Fruit fly (Drosophila melanogaster): ENCODE data around the gene CG3764.

Gene CG3764

dm6 chr3L:17042297-17042921, 30.0 kb upstream of the CG3764 start, which contains the start of the genes scaf6 and Papst2:
TSS of gene scaf6 (minus strand) at chr3L:17042574.
TSS of gene Papst2 (plus strand) at chr3L:17042797.
- TF ChIP-seq CG11617 (GFP tag; optimal IDR thresholded peaks at IDR 0.05): peak; percentile 42
- TF ChIP-seq bab1 (GFP tag; optimal IDR thresholded peaks at IDR 0.05): no peak
- peak; percentile 4 for TF ChIP-seq CG7101 (tag; optimal IDR thresholded peaks at IDR 0.05)
- no peak for TF ChIP-seq Crg-1 (GFP tag; optimal IDR thresholded peaks at IDR 0.05)
- no peak for TF ChIP-seq CG5204 (GFP tag; optimal IDR thresholded peaks at IDR 0.05)
- no peak for TF ChIP-seq Clk (GFP tag; optimal IDR thresholded peaks at IDR 0.05)
- no peak for TF ChIP-seq Hr96 (GFP tag; optimal IDR thresholded peaks at IDR 0.05)
- no peak for TF ChIP-seq CG7045 (GFP tag; optimal IDR thresholded peaks at IDR 0.05)
- TF ChIP-seq kay (GFP tag; ENCODE audit: borderline replicate concordance): no peak
- TF ChIP-seq ovo (GFP tag; optimal IDR thresholded peaks at IDR 0.05): no peak
- TF ChIP-seq pad (GFP tag; optimal IDR thresholded peaks at IDR 0.05): no peak
- peak; percentile 84 for TF ChIP-seq Mnt (GFP tag; optimal IDR thresholded peaks at IDR 0.05)
- TF ChIP-seq CG1620 (GFP tag; optimal IDR thresholded peaks at IDR 0.05): peak; percentile 28
- no peak for TF ChIP-seq tj (GFP tag; optimal IDR thresholded peaks at IDR 0.05)
- no peak for TF ChIP-seq CG12768 (GFP tag; optimal IDR thresholded peaks at IDR 0.05)
- no peak for TF ChIP-seq toe (GFP tag; optimal IDR thresholded peaks at IDR 0.05)
- no peak for TF ChIP-seq cic (GFP tag; optimal IDR thresholded peaks at IDR 0.05)
- no peak for TF ChIP-seq cnc (optimal IDR thresholded peaks at IDR 0.05)
- TF ChIP-seq CG14711 (tag; optimal IDR thresholded peaks at IDR 0.05): peak; percentile 41
- TF ChIP-seq CG33017 (tag; optimal IDR thresholded peaks at IDR 0.05): no peak

dm6 chr3L:17035492-17035891, 23.1 kb upstream of the CG3764 start, which contains the start of gene beg:
TSS of gene beg (plus strand) at chr3L:17035668.
- TF ChIP-seq Mnt (GFP tag; optimal IDR thresholded peaks at IDR 0.05) (no peak), Clk (GFP tag; optimal IDR thresholded peaks at IDR 0.05) (no peak), cic (GFP tag; optimal IDR thresholded peaks at IDR 0.05) (no peak), CG1620 (GFP tag; optimal IDR thresholded peaks at IDR 0.05) (no peak), CG14711 (tag; optimal IDR thresholded peaks at IDR 0.05) (no peak), CG7101 (tag; optimal IDR thresholded peaks at IDR 0.05) (no peak), CG33017 (tag; optimal IDR thresholded peaks at IDR 0.05) (no peak), Crg-1 (GFP tag; optimal IDR thresholded peaks at IDR 0.05) (no peak), Hr96 (GFP tag; optimal IDR thresholded peaks at IDR 0.05) (no peak), ovo (GFP tag; optimal IDR thresholded peaks at IDR 0.05) (no peak), CG5204 (GFP tag; optimal IDR thresholded peaks at IDR 0.05) (no peak), bab1 (GFP tag; optimal IDR thresholded peaks at IDR 0.05) (no peak), cnc (optimal IDR thresholded peaks at IDR 0.05) (no peak)

DNA sequence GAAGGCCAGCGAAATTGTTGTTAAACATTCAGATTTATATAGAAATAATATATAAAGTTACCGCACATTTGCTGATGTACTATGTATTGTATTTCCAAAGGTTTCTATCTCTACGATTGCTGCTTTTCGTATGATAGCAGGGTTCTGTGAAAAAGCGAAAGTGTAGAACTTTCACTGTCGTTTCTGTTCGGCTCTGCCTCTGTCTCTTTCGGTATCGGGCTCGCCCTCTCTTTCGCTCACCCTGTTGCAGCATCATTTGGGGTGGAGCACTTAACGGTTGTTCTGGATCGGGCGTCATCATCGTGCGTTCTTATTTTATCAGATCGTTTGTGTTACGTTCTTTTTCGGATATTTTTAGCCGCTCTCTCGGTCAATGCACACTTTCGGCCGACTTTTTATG, 20.9 kb upstream of the CG3764 start:
- TF ChIP-seq toe (GFP tag; optimal IDR thresholded peaks at IDR 0.05): no peak
- TF ChIP-seq cic (GFP tag; optimal IDR thresholded peaks at IDR 0.05): no peak

dm6 chr3L:17031971-17032370, 19.6 kb upstream of the CG3764 start, which contains the start of gene Ilp8:
TSS of gene Ilp8 (minus strand) at chr3L:17032080.
- TF ChIP-seq Mnt (GFP tag; optimal IDR thresholded peaks at IDR 0.05) (no peak), CG12768 (GFP tag; optimal IDR thresholded peaks at IDR 0.05) (no peak), Clk (GFP tag; optimal IDR thresholded peaks at IDR 0.05) (no peak), cic (GFP tag; optimal IDR thresholded peaks at IDR 0.05) (no peak), cnc (optimal IDR thresholded peaks at IDR 0.05) (no peak), tj (GFP tag; optimal IDR thresholded peaks at IDR 0.05) (no peak), CG7101 (tag; optimal IDR thresholded peaks at IDR 0.05) (no peak), CG1620 (GFP tag; optimal IDR thresholded peaks at IDR 0.05) (no peak), Crg-1 (GFP tag; optimal IDR thresholded peaks at IDR 0.05) (no peak), kay (GFP tag; ENCODE audit: borderline replicate concordance) (no peak)

DNA sequence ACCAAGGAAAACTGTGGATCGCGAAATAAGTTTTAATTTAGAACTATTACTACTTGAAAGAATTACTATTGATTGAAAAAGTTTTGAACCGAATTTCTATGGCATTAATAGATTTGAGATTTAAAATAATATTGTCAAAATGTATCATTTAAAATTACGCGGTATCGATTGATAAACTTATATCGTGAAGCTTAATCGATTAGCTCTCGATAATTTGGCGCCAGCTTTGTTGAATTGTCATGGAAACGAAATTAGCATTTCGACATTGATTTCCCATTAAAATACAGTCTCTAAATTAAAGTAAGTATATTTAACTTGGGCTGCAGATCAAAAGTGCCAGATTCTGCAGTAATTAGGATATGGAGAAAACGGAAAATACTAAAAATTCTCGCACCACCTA, 14.9 kb upstream of the CG3764 start, which contains the start of gene CG7730:
CG7730 (plus strand) TSS at position 206 of the 400 bp plus-strand sequence.
- TF ChIP-seq CG11617 (GFP tag; optimal IDR thresholded peaks at IDR 0.05): no peak

dm6 chr3L:17024095-17024639, 11.8 kb upstream of the CG3764 start, which contains the start of gene Fit2:
TSS of gene Fit2 (plus strand) at chr3L:17024328.
- TF ChIP-seq CG14711 (tag; optimal IDR thresholded peaks at IDR 0.05) (no peak), CG7045 (GFP tag; optimal IDR thresholded peaks at IDR 0.05) (no peak), CG1620 (GFP tag; optimal IDR thresholded peaks at IDR 0.05) (no peak), cnc (optimal IDR thresholded peaks at IDR 0.05) (no peak), CG7101 (tag; optimal IDR thresholded peaks at IDR 0.05) (no peak), CG5204 (GFP tag; optimal IDR thresholded peaks at IDR 0.05) (no peak), Mnt (GFP tag; optimal IDR thresholded peaks at IDR 0.05) (no peak), CG12768 (GFP tag; optimal IDR thresholded peaks at IDR 0.05) (no peak), CG11617 (GFP tag; optimal IDR thresholded peaks at IDR 0.05) (no peak), bab1 (GFP tag; optimal IDR thresholded peaks at IDR 0.05) (no peak), Crg-1 (GFP tag; optimal IDR thresholded peaks at IDR 0.05) (no peak), pad (GFP tag; optimal IDR thresholded peaks at IDR 0.05) (no peak), kay (GFP tag; ENCODE audit: borderline replicate concordance) (no peak), Clk (GFP tag; optimal IDR thresholded peaks at IDR 0.05) (no peak), ovo (GFP tag; optimal IDR thresholded peaks at IDR 0.05) (no peak)

DNA sequence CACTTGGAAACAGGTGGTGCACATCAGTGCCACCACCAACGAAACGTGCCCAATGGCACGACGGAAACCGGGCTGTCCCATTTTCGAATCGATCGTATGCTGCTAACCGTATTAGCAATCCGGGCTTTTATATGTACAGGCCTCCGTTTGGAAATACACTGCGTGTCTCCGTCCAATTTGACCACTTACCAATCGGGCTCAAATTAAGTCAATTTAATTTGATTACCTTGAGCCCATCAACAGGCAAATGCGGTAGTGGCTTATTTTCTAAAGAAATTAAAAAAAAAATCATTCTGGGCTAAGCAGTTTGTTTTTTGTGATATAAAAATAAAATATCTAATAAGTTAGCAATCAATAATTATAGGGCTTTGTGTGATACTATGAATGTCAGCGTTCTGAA, 11.3 kb upstream of the CG3764 start, which contains the start of gene a10:
a10 (minus strand) TSS at position 101 of the 400 bp plus-strand sequence.
- no peak for TF ChIP-seq CG12768 (GFP tag; optimal IDR thresholded peaks at IDR 0.05)
- TF ChIP-seq ovo (GFP tag; optimal IDR thresholded peaks at IDR 0.05): no peak
